Fruit fly (Drosophila melanogaster) whole organism, embryonic: Measurements from ENCODE around the gene PLCXD.

ENCODE experiments used
- Blimp-1 ChIP-seq: fragments of 200-800 bp; sonication (Bioruptor generic); optimal IDR thresholded peaks from 3 replicates; lab custom pipeline; 2018; ENCODE audit warnings: missing biosample characterization, missing genetic modification characterization, mild to moderate bottlenecking, moderate library complexity, missing genetic modification reagents
- CG10431 ChIP-seq: fragments of 200-800 bp; sonication (Bioruptor generic); optimal IDR thresholded peaks from 3 replicates; lab custom pipeline; 2018; ENCODE audit warnings: missing biosample characterization, mild to moderate bottlenecking, missing genetic modification characterization
- CG11696 ChIP-seq: fragments of 200-800 bp; sonication (Bioruptor generic); IDR thresholded peaks from 2 replicates; pipeline ENCODE4 v1.3.6; 2022; ENCODE audit warnings: missing biosample characterization, missing genetic modification characterization
- CG1233 ChIP-seq: fragments of 200-800 bp; sonication (Bioruptor generic); optimal IDR thresholded peaks from 4 replicates; lab custom pipeline; 2018; ENCODE audit warnings: missing biosample characterization, mild to moderate bottlenecking, missing genetic modification characterization
- CG13775 ChIP-seq: fragments of 200-800 bp; sonication (Bioruptor generic); optimal IDR thresholded peaks from 3 replicates; lab custom pipeline; 2017; ENCODE audit warnings: missing biosample characterization, mild to moderate bottlenecking, missing genetic modification characterization
- CG1529 ChIP-seq: fragments of 200-800 bp; sonication (Bioruptor generic); optimal IDR thresholded peaks from 3 replicates; lab custom pipeline; 2018; ENCODE audit warnings: missing biosample characterization, missing genetic modification characterization
- CG15479 ChIP-seq: fragments of 200-800 bp; sonication (Bioruptor generic); optimal IDR thresholded peaks from 3 replicates; lab custom pipeline; 2019; ENCODE audit warnings: missing biosample characterization, mild to moderate bottlenecking, missing genetic modification characterization, moderate library complexity
- CG18476 ChIP-seq: fragments of 200-800 bp; sonication (Bioruptor generic); optimal IDR thresholded peaks from 2 replicates; lab custom pipeline; 2016; ENCODE audit warnings: missing biosample characterization, mild to moderate bottlenecking, missing genetic modification characterization
- CG2712 ChIP-seq: fragments of 200-800 bp; optimal IDR thresholded peaks from 3 replicates; lab custom pipeline; 2019; ENCODE audit warnings: missing biosample characterization, mild to moderate bottlenecking, missing genetic modification characterization, moderate library complexity
- CG42726 ChIP-seq: fragments of 200-800 bp; sonication (Bioruptor generic); IDR thresholded peaks from 2 replicates; pipeline ENCODE4 v1.3.6; 2022; ENCODE audit warnings: missing biosample characterization, missing genetic modification characterization; ENCODE audit not compliant: partially characterized antibody
- CG4282 ChIP-seq: fragments of 200-800 bp; sonication (Bioruptor generic); optimal IDR thresholded peaks from 2 replicates; lab custom pipeline; 2016; ENCODE audit warnings: missing biosample characterization, missing genetic modification characterization
- CG4360 ChIP-seq: fragments of 200-800 bp; sonication (Bioruptor generic); IDR thresholded peaks from 2 replicates; pipeline ENCODE4 v1.3.6; 2022; ENCODE audit warnings: missing biosample characterization, missing genetic modification characterization
- CG43689 ChIP-seq: fragments of 200-800 bp; sonication (Bioruptor generic); IDR thresholded peaks from 2 replicates; pipeline ENCODE4 v1.3.6; 2022; ENCODE audit warnings: missing biosample characterization, missing genetic modification characterization
- CG6175 ChIP-seq: fragments of 200-800 bp; sonication (Bioruptor generic); IDR thresholded peaks from 3 replicates; pipeline ENCODE4 v1.3.6; 2022; ENCODE audit warnings: missing biosample characterization, missing genetic modification characterization
- CG6654 ChIP-seq: fragments of 200-800 bp; sonication (Bioruptor generic); optimal IDR thresholded peaks from 2 replicates; lab custom pipeline; 2017; ENCODE audit warnings: missing biosample characterization, mild to moderate bottlenecking, missing genetic modification characterization
- CG9609 ChIP-seq: fragments of 200-800 bp; sonication (Bioruptor generic); optimal IDR thresholded peaks from 3 replicates; lab custom pipeline; 2016; ENCODE audit warnings: missing biosample characterization, missing genetic modification characterization
- CG9727 ChIP-seq: fragments of 200-800 bp; sonication (Bioruptor generic); optimal IDR thresholded peaks from 3 replicates; lab custom pipeline; 2017; ENCODE audit warnings: missing biosample characterization, mild to moderate bottlenecking, missing genetic modification characterization
- Drgx ChIP-seq: fragments of 200-800 bp; sonication (Bioruptor generic); IDR thresholded peaks from 2 replicates; pipeline ENCODE4 v1.3.6; 2022; ENCODE audit warnings: missing biosample characterization, missing genetic modification characterization
- HLHmδ ChIP-seq: fragments of 200-800 bp; sonication (Bioruptor generic); optimal IDR thresholded peaks from 2 replicates; lab custom pipeline; 2018; ENCODE audit warnings: missing biosample characterization, mild to moderate bottlenecking, missing genetic modification characterization, moderate library complexity
- Kr ChIP-seq: fragments of 200-800 bp; sonication (Bioruptor generic); optimal IDR thresholded peaks from 2 replicates; lab custom pipeline; 2017; ENCODE audit warnings: missing biosample characterization, mild to moderate bottlenecking, missing genetic modification characterization
- Lhr ChIP-seq: fragments of 200-800 bp; sonication (Bioruptor generic); optimal IDR thresholded peaks from 3 replicates; lab custom pipeline; 2017; ENCODE audit warnings: mild to moderate bottlenecking, missing biosample characterization, missing genetic modification reagents, missing genetic modification characterization
- MBD-R2 ChIP-seq: fragments of 200-800 bp; sonication (Bioruptor generic); IDR thresholded peaks from 2 replicates; pipeline ENCODE4 v1.3.6; 2022; ENCODE audit warnings: missing biosample characterization, missing genetic modification characterization
- Myb ChIP-seq: fragments of 200-800 bp; sonication (Bioruptor generic); optimal IDR thresholded peaks from 2 replicates; lab custom pipeline; 2016; ENCODE audit warnings: missing biosample characterization, missing genetic modification characterization
- Ptx1 ChIP-seq: fragments of 200-800 bp; sonication (Bioruptor generic); IDR thresholded peaks from 2 replicates; pipeline ENCODE4 v1.3.6; 2022; ENCODE audit warnings: missing biosample characterization, missing genetic modification characterization
- Trl ChIP-seq, 3 experiments: fragments of >200 bp in 2 of 3; fragments of 200-800 bp in 1 of 3; sonication (Bioruptor generic) in 1 of 3; optimal IDR thresholded peaks; 2 replicates in 1 of 3; 3 replicates in 2 of 3; lab custom pipeline; 2016 to 2017; ENCODE audit warnings: missing biosample characterization in 1 of 3, missing genetic modification characterization in 1 of 3
- Vsx1 ChIP-seq: fragments of 200-800 bp; sonication (Bioruptor generic); optimal IDR thresholded peaks from 2 replicates; lab custom pipeline; 2017; ENCODE audit warnings: missing biosample characterization, mild to moderate bottlenecking, missing genetic modification characterization, missing genetic modification reagents
- Xbp1 ChIP-seq: fragments of 200-800 bp; sonication (Bioruptor generic); optimal IDR thresholded peaks from 3 replicates; lab custom pipeline; 2016; ENCODE audit warnings: missing biosample characterization, mild to moderate bottlenecking, missing genetic modification characterization
- al ChIP-seq: fragments of 200-800 bp; sonication (Bioruptor generic); IDR thresholded peaks from 2 replicates; pipeline ENCODE4 v1.3.6; 2022; ENCODE audit warnings: missing biosample characterization, missing genetic modification characterization
- ap ChIP-seq: fragments of 200-800 bp; sonication (Bioruptor generic); IDR thresholded peaks from 2 replicates; pipeline ENCODE4 v1.3.6; 2022; ENCODE audit warnings: missing biosample characterization, missing genetic modification characterization
- bcd ChIP-seq: fragments of 200-800 bp; sonication (Bioruptor generic); optimal IDR thresholded peaks from 2 replicates; lab custom pipeline; 2017; ENCODE audit warnings: missing biosample characterization, mild to moderate bottlenecking, missing genetic modification characterization
- bsh ChIP-seq, 2 experiments: fragments of 200-800 bp; sonication (Bioruptor generic); optimal IDR thresholded peaks; 2 replicates each; lab custom pipeline; 2017 to 2018; ENCODE audit warnings: mild to moderate bottlenecking in 2 of 2, missing biosample characterization in 2 of 2, missing genetic modification characterization in 2 of 2, moderate library complexity in 1 of 2
- chm ChIP-seq: fragments of 200-800 bp; sonication (Bioruptor generic); IDR thresholded peaks from 2 replicates; pipeline ENCODE4 v1.3.6; 2022; ENCODE audit warnings: missing biosample characterization, missing genetic modification characterization
- ci ChIP-seq: fragments of 200-800 bp; sonication (Bioruptor generic); IDR thresholded peaks from 3 replicates; pipeline ENCODE4 v1.3.6; 2022; ENCODE audit warnings: missing biosample characterization, missing genetic modification characterization
- crol ChIP-seq: fragments of 200-800 bp; sonication (Bioruptor generic); IDR thresholded peaks from 2 replicates; pipeline ENCODE4 v1.3.6; 2022; ENCODE audit warnings: missing biosample characterization, missing genetic modification characterization
- fd102C ChIP-seq: fragments of 200-800 bp; sonication (Bioruptor generic); optimal IDR thresholded peaks from 2 replicates; lab custom pipeline; 2018; ENCODE audit warnings: missing biosample characterization, mild to moderate bottlenecking, missing genetic modification characterization, moderate library complexity
- gce ChIP-seq: fragments of 200-800 bp; sonication (Bioruptor generic); IDR thresholded peaks from 3 replicates; pipeline ENCODE4 v1.3.6; 2022; ENCODE audit warnings: missing biosample characterization, missing genetic modification characterization
- gsb ChIP-seq: fragments of 200-800 bp; sonication (Bioruptor generic); IDR thresholded peaks from 2 replicates; pipeline ENCODE4 v1.3.6; 2022; ENCODE audit warnings: missing biosample characterization, missing genetic modification characterization
- lab ChIP-seq: fragments of 200-800 bp; sonication (Bioruptor generic); optimal IDR thresholded peaks from 3 replicates; lab custom pipeline; 2017; ENCODE audit warnings: missing biosample characterization, missing genetic modification characterization, mild to moderate bottlenecking, moderate library complexity, missing genetic modification reagents
- nom ChIP-seq: fragments of 200-800 bp; sonication (Bioruptor generic); optimal IDR thresholded peaks from 2 replicates; lab custom pipeline; 2017; ENCODE audit warnings: missing biosample characterization, missing genetic modification characterization, mild to moderate bottlenecking, moderate library complexity, missing genetic modification reagents
- salm ChIP-seq: fragments of 200-800 bp; sonication (Bioruptor generic); optimal IDR thresholded peaks from 2 replicates; lab custom pipeline; 2018; ENCODE audit warnings: missing biosample characterization, mild to moderate bottlenecking, missing genetic modification characterization
- sd ChIP-seq: fragments of 200-800 bp; sonication (Bioruptor generic); optimal IDR thresholded peaks from 3 replicates; lab custom pipeline; 2018; ENCODE audit warnings: missing biosample characterization, mild to moderate bottlenecking, missing genetic modification characterization, moderate library complexity
- slou ChIP-seq: fragments of 200-800 bp; sonication (Bioruptor generic); optimal IDR thresholded peaks from 3 replicates; lab custom pipeline; 2016; ENCODE audit warnings: missing biosample characterization, missing genetic modification characterization
- tgo ChIP-seq: fragments of 200-800 bp; sonication (Bioruptor generic); IDR thresholded peaks from 3 replicates; pipeline ENCODE4 v1.3.6; 2022; ENCODE audit warnings: missing biosample characterization, missing genetic modification characterization
- vvl ChIP-seq: fragments of 200-800 bp; sonication (Bioruptor generic); IDR thresholded peaks from 2 replicates; pipeline ENCODE4 v1.3.6; 2022; ENCODE audit warnings: missing biosample characterization, missing genetic modification characterization

The PLCXD gene

DNA sequence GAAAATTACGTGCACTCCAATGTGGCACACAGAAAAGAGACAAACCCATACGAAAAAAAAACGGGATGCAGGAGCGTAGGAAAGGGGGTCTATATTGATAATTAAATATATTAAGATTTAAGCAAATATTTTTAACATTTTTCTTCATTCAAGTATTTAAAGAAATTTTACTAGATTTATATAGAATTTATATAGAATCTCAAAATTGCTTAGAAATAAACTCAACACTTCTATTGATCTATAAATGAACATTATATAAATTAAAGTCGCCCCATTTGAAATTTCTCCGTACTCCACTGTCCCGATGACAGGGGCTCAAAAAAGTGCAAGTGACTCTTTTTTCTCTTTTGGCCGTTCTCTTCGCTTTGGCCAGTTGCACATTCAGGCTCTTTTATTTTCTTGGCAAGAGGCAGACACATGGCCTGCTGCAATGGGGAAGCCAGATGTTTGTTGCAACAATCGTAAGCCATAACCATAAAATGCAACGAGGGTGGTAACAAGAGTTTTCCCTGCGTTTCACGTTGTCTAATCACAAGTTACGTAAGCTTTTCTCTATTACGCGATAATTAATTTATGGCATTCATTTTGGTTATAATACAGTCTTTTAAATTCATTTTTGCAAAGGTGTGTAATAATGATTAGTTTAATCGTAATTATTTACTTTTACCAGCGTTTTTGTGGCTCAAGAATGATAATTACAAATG is 16.6 kb downstream of the PLCXD start (continued):
- TF ChIP-seq Drgx (GFP tag; lab: Robert Waterston, UW), result peak; percentile 94
- no peak for TF ChIP-seq CG11696
- peak; percentile 24 for TF ChIP-seq CG1529 (GFP tag; lab: Kevin White, UChicago)
- TF ChIP-seq vvl (GFP tag; lab: Robert Waterston, UW), result peak; percentile 62; the same call in 1 of the 2 replicates
- no peak for TF ChIP-seq bcd
- peak; percentile 64 to 92 for TF ChIP-seq bsh (GFP tag; optimal IDR thresholded peaks at IDR 0.05; lab: Kevin White, UChicago)
- no peak for TF ChIP-seq CG42726 (GFP tag; lab: Robert Waterston, UW)
- no peak for TF ChIP-seq CG9609
- no peak for TF ChIP-seq CG4282 (GFP tag; lab: Kevin White, UChicago)
- TF ChIP-seq tgo (GFP tag; lab: Robert Waterston, UW), result no peak; the same call in 2 of the 3 replicates
- no peak for TF ChIP-seq sd

DNA sequence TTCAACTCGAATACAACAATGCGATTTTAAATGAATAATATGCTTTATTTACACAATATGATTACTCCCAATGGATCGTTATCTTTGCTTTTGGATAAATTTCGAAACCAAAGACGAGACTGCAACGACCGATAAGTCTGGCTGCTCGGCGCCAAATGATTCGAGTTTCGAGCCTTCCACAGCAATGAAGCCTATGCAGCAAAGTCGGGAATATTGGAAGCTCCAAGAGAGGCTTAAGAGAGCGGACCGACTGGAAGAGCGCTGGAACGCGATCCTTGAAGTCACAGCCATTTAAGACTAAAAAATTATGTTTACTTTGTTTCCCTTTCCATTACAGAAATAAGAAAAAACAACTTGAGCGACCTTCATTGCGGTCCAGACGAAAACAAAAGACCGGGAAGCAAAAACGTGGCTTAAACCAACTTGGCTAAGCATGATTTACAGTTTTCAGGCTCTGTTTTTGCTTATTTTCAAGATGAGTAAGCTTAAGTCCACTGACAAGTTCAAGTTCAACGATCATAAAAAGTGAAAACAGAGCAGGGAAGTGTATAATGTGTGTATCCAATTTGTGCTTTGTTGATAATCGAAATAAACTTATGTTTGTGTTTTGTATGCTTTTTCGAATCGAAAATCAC is 17.5 kb downstream of the PLCXD start, which contains the start of gene firl:
TSS of gene firl (minus strand) at position 159 of the 635 bp plus-strand sequence.
- TF ChIP-seq Trl (optimal IDR thresholded peaks at IDR 0.05; lab: Kevin White, UChicago) (peak in 1 of 2 experiments; percentile 11), Trl (GFP tag; optimal IDR thresholded peaks at IDR 0.05; lab: Kevin White, UChicago) (no peak), MBD-R2 (no peak), CG6654 (GFP tag; lab: Kevin White, UChicago) (no peak), Blimp-1 (GFP tag; lab: Kevin White, UChicago) (peak; percentile 53), nom (GFP tag; lab: Kevin White, UChicago) (peak; percentile 55), slou (GFP tag; lab: Kevin White, UChicago) (no peak), CG4360 (GFP tag; lab: Robert Waterston, UW) (no peak)

- TF ChIP-seq CG15479, result peak; percentile 39
- TF ChIP-seq tgo (GFP tag; lab: Robert Waterston, UW), result 0 out of 3 replicates have a peak, but pooled peaks have one; percentile 14
- TF ChIP-seq Kr, result peak; percentile 25
- TF ChIP-seq Ptx1 (GFP tag; lab: Robert Waterston, UW), result 0 out of 2 replicates have a peak, but pooled peaks have one; percentile 18
- no peak for TF ChIP-seq al (GFP tag; lab: Robert Waterston, UW)
- 0 out of 2 replicates have a peak, but pooled peaks have one; percentile 40 for TF ChIP-seq chm (GFP tag; lab: Robert Waterston, UW)
- TF ChIP-seq Lhr, result no peak
- peak; percentile 43 for TF ChIP-seq Vsx1 (GFP tag; lab: Kevin White, UChicago)
- TF ChIP-seq Xbp1 (GFP tag; lab: Kevin White, UChicago), result peak; percentile 13
- peak; percentile 42 for TF ChIP-seq Blimp-1 (GFP tag; lab: Kevin White, UChicago)
- 0 out of 2 replicates have a peak, but pooled peaks have one; percentile 27 for TF ChIP-seq gsb
- peak; percentile 11 for TF ChIP-seq lab (GFP tag; lab: Kevin White, UChicago)
- no peak for TF ChIP-seq salm (tag; lab: Kevin White, UChicago)
- peak; percentile 29 for TF ChIP-seq CG9727 (GFP tag; lab: Kevin White, UChicago)
- TF ChIP-seq nom (GFP tag; lab: Kevin White, UChicago), result peak; percentile 38
- TF ChIP-seq CG10431 (GFP tag; lab: Kevin White, UChicago), result peak; percentile 2
- no peak for TF ChIP-seq Myb (GFP tag; lab: Kevin White, UChicago)
- TF ChIP-seq fd102C (GFP tag; lab: Kevin White, UChicago), result peak; percentile 52
- peak; percentile 15 for TF ChIP-seq CG2712 (tag; lab: Kevin White, UChicago)
- TF ChIP-seq CG6175 (GFP tag; lab: Robert Waterston, UW), result 0 out of 3 replicates have a peak, but pooled peaks have one; percentile 32
- TF ChIP-seq HLHmδ, result peak; percentile 59
- TF ChIP-seq crol (GFP tag; lab: Robert Waterston, UW), result peak; percentile 18; the same call in 1 of the 2 replicates
- TF ChIP-seq gce (GFP tag; lab: Robert Waterston, UW), result 0 out of 3 replicates have a peak, but pooled peaks have one; percentile 18
- TF ChIP-seq CG13775, result no peak
- peak; percentile 72 for TF ChIP-seq ci
- TF ChIP-seq ap (GFP tag; lab: Robert Waterston, UW), result peak; percentile 27; the same call in 1 of the 2 replicates
- TF ChIP-seq CG1233, result peak; percentile 42
- TF ChIP-seq CG43689, result no peak
- peak in 1 of 2 experiments; percentile 20 for TF ChIP-seq bsh (GFP tag; optimal IDR thresholded peaks at IDR 0.05; lab: Kevin White, UChicago)
- no peak for TF ChIP-seq CG18476 (GFP tag; lab: Kevin White, UChicago)
Measured at dm6 chr2L:12075850-12076249, 26.6 kb downstream of the PLCXD start, which contains the start of gene CG14947. TSS of gene CG14947 (plus strand) at chr2L:12076100.
